Fruit fly (Drosophila melanogaster): ENCODE results near the gene CG32189.

DNA sequence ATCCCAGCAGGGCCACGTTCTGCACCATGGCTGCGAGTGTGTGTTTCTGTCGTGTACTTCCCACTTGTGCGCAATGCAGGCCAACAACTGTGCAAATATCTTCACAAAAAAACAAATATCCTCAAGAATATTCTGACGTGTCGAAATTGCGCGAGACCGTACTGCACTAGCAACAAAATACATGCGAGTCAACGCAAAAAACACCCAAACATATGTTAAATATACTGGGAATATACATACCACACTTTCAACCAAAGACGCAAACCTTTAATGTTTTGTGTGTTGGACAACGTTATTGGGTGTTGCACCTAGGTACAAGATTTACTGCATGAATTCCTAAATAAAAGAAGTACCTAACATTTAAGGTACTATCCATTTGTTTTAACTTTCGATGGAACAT, 32.9 kb downstream of the CG32189 start, which contains the start of gene NUCB1:
- TF ChIP-seq CG7045 (GFP tag; optimal IDR thresholded peaks at IDR 0.05) (no peak), kay (GFP tag; ENCODE audit: borderline replicate concordance) (no peak), CG14711 (tag; optimal IDR thresholded peaks at IDR 0.05) (peak; percentile 45), cnc (optimal IDR thresholded peaks at IDR 0.05) (no peak), CG11617 (GFP tag; optimal IDR thresholded peaks at IDR 0.05) (no peak), cic (GFP tag; optimal IDR thresholded peaks at IDR 0.05) (no peak), CG12768 (GFP tag; optimal IDR thresholded peaks at IDR 0.05) (no peak), Hr96 (GFP tag; optimal IDR thresholded peaks at IDR 0.05) (peak; percentile 64), CG7101 (tag; optimal IDR thresholded peaks at IDR 0.05) (peak; percentile 41), CG5204 (GFP tag; optimal IDR thresholded peaks at IDR 0.05) (peak; percentile 42), bab1 (GFP tag; optimal IDR thresholded peaks at IDR 0.05) (peak; percentile 78), CG33017 (tag; optimal IDR thresholded peaks at IDR 0.05) (no peak), tj (GFP tag; optimal IDR thresholded peaks at IDR 0.05) (no peak)
